Worm (Caenorhabditis elegans) whole organism, L1 larva: ENCODE measurements around the gene C14C11.2.

Experiments
- C16A3.4 ChIP-seq: fragments of 150-350 bp; optimal IDR thresholded peaks from 2 replicates; lab custom pipeline; 2014; ENCODE audit warnings: missing biosample characterization, missing genetic modification characterization
- F16B12.6 ChIP-seq: fragments of 150-350 bp; optimal IDR thresholded peaks from 2 replicates; lab custom pipeline; 2014; ENCODE audit warnings: missing biosample characterization, missing genetic modification characterization
- Y116A8C.19 ChIP-seq: sonication (generic microtip); optimal IDR thresholded peaks from 2 replicates; lab custom pipeline; 2016; ENCODE audit warnings: missing compliant biosample characterization, missing genetic modification characterization, borderline replicate concordance
- aha-1 ChIP-seq: fragments of 150-350 bp; optimal IDR thresholded peaks from 2 replicates; lab custom pipeline; 2014; ENCODE audit warnings: missing biosample characterization, missing genetic modification characterization
- ama-1 ChIP-seq: fragments of 150-350 bp; optimal IDR thresholded peaks from 2 replicates; lab custom pipeline; 2014
- blmp-1 ChIP-seq: fragments of 150-350 bp; optimal IDR thresholded peaks from 2 replicates; lab custom pipeline; 2014; ENCODE audit warnings: missing biosample characterization, missing genetic modification characterization
- ceh-63 ChIP-seq: fragments of 200-800 bp; sonication (Bioruptor generic); optimal IDR thresholded peaks from 2 replicates; lab custom pipeline; 2018; ENCODE audit warnings: mild to moderate bottlenecking, missing genetic modification characterization, missing compliant biosample characterization
- ceh-88 ChIP-seq: fragments of 200-800 bp; sonication (Bioruptor generic); IDR thresholded peaks from 2 replicates; pipeline ENCODE4 v1.3.6; 2022; ENCODE audit warnings: missing genetic modification characterization, missing compliant biosample characterization
- dsc-1 ChIP-seq: sonication (generic microtip); optimal IDR thresholded peaks from 2 replicates; lab custom pipeline; 2016; ENCODE audit warnings: mild to moderate bottlenecking, missing genetic modification characterization, missing compliant biosample characterization
- efl-1 ChIP-seq, 4 experiments: fragments of 150-350 bp; optimal IDR thresholded peaks in 3 of 4; peaks in 1 of 4; 1 replicate in 1 of 4; 2 replicates in 3 of 4; lab custom pipeline; 2014; ENCODE audit warnings: missing biosample characterization in 2 of 4, missing genetic modification characterization in 2 of 4, missing genetic modification reagents in 2 of 4
- elt-3 ChIP-seq, 6 experiments: fragments of 150-350 bp in 1 of 6; sonication (generic microtip); optimal IDR thresholded peaks; 2 replicates each; lab custom pipeline; 2017 to 2018; ENCODE audit warnings: missing biosample characterization in 6 of 6, missing genetic modification characterization in 6 of 6, inconsistent platforms in 1 of 6
- ets-5 ChIP-seq: fragments of 200-800 bp; sonication (Bioruptor generic); IDR thresholded peaks from 2 replicates; pipeline ENCODE4 v1.3.6; 2022; ENCODE audit warnings: missing genetic modification characterization, missing compliant biosample characterization
- grh-1 ChIP-seq: fragments of 200-800 bp; sonication (Bioruptor generic); IDR thresholded peaks from 2 replicates; pipeline ENCODE4 v1.3.6; 2022; ENCODE audit warnings: missing genetic modification reagents, missing genetic modification characterization, missing compliant biosample characterization
- lin-13 ChIP-seq: fragments of 150-350 bp; optimal IDR thresholded peaks from 2 replicates; lab custom pipeline; 2014; ENCODE audit warnings: missing biosample characterization, missing genetic modification reagents, missing genetic modification characterization
- lin-14 ChIP-seq: fragments of 200-800 bp; sonication (Bioruptor generic); optimal IDR thresholded peaks from 2 replicates; lab custom pipeline; 2018; ENCODE audit warnings: mild to moderate bottlenecking, missing genetic modification characterization, moderate library complexity, missing compliant biosample characterization
- lin-39 ChIP-seq: fragments of 150-350 bp; optimal IDR thresholded peaks from 2 replicates; lab custom pipeline; 2014; ENCODE audit warnings: missing biosample characterization, missing genetic modification reagents, missing genetic modification characterization
- lir-3 ChIP-seq: sonication (generic microtip); optimal IDR thresholded peaks from 2 replicates; lab custom pipeline; 2016; ENCODE audit warnings: mild to moderate bottlenecking, missing genetic modification characterization, moderate library complexity, missing compliant biosample characterization; ENCODE audit not compliant: poor library complexity
- lsy-2 ChIP-seq, 2 experiments: fragments of 150-350 bp; optimal IDR thresholded peaks; 2 replicates each; lab custom pipeline; 2014; ENCODE audit warnings: missing biosample characterization in 2 of 2, missing genetic modification characterization in 2 of 2
- mdl-1 ChIP-seq, 2 experiments: fragments of 150-350 bp; optimal IDR thresholded peaks; 2 replicates each; lab custom pipeline; 2014 to 2017; ENCODE audit warnings: missing biosample characterization in 2 of 2, missing genetic modification characterization in 2 of 2, inconsistent platforms in 1 of 2
- nhr-11 ChIP-seq: fragments of 150-350 bp; optimal IDR thresholded peaks from 2 replicates; lab custom pipeline; 2014; ENCODE audit warnings: missing biosample characterization, missing genetic modification characterization
- nhr-19 ChIP-seq: fragments of 200-800 bp; sonication (Bioruptor generic); conservative IDR thresholded peaks from 2 replicates; pipeline ENCODE4 v1.3.6; 2022; ENCODE audit warnings: missing genetic modification characterization, missing compliant biosample characterization
- nhr-20 ChIP-seq: sonication (generic microtip); optimal IDR thresholded peaks from 2 replicates; lab custom pipeline; 2016; ENCODE audit warnings: mild to moderate bottlenecking, missing genetic modification characterization, missing compliant biosample characterization
- nhr-28 ChIP-seq: fragments of 150-350 bp; optimal IDR thresholded peaks from 2 replicates; lab custom pipeline; 2014; ENCODE audit warnings: missing biosample characterization, missing genetic modification characterization
- nhr-47 ChIP-seq: sonication (generic microtip); optimal IDR thresholded peaks from 2 replicates; lab custom pipeline; 2016; ENCODE audit warnings: mild to moderate bottlenecking, missing genetic modification characterization, moderate library complexity, missing compliant biosample characterization
- nhr-71 ChIP-seq: sonication (generic microtip); optimal IDR thresholded peaks from 2 replicates; lab custom pipeline; 2016; ENCODE audit warnings: mild to moderate bottlenecking, missing genetic modification characterization, moderate library complexity, missing compliant biosample characterization
- nhr-77 ChIP-seq: fragments of 150-350 bp; optimal IDR thresholded peaks from 2 replicates; lab custom pipeline; 2014; ENCODE audit warnings: missing biosample characterization, missing genetic modification characterization
- nhr-84 ChIP-seq: sonication (generic microtip); optimal IDR thresholded peaks from 2 replicates; lab custom pipeline; 2017; ENCODE audit warnings: missing biosample characterization, missing genetic modification characterization
- nhr-85 ChIP-seq: sonication (generic microtip); peaks from one replicate; lab custom pipeline; 2016; ENCODE audit warnings: missing genetic modification characterization, inconsistent platforms, missing compliant biosample characterization
- nhr-90 ChIP-seq: sonication (generic microtip); optimal IDR thresholded peaks from 2 replicates; lab custom pipeline; 2016; ENCODE audit warnings: mild to moderate bottlenecking, missing genetic modification characterization, missing compliant biosample characterization; ENCODE audit not compliant: poor library complexity
- pax-3 ChIP-seq: fragments of 200-800 bp; sonication (Bioruptor generic); optimal IDR thresholded peaks from 2 replicates; lab custom pipeline; 2018; ENCODE audit warnings: mild to moderate bottlenecking, missing genetic modification characterization, moderate library complexity, missing compliant biosample characterization
- snu-23 ChIP-seq: sonication (generic microtip); optimal IDR thresholded peaks from 2 replicates; lab custom pipeline; 2016; ENCODE audit warnings: missing genetic modification characterization, missing compliant biosample characterization
- sox-4 ChIP-seq: sonication (generic microtip); optimal IDR thresholded peaks from 2 replicates; lab custom pipeline; 2016; ENCODE audit warnings: missing genetic modification characterization, missing compliant biosample characterization
- sptf-1 ChIP-seq: fragments of 150-350 bp; optimal IDR thresholded peaks from 2 replicates; lab custom pipeline; 2014; ENCODE audit warnings: missing biosample characterization, missing genetic modification characterization
- tbx-2 ChIP-seq: sonication (generic microtip); optimal IDR thresholded peaks from 2 replicates; lab custom pipeline; 2016; ENCODE audit warnings: missing genetic modification characterization, missing compliant biosample characterization
- unc-130 ChIP-seq: fragments of 150-350 bp; optimal IDR thresholded peaks from 2 replicates; lab custom pipeline; 2017; ENCODE audit warnings: missing biosample characterization, missing genetic modification characterization, inconsistent platforms
- unc-98 ChIP-seq: fragments of 200-800 bp; sonication (Bioruptor generic); IDR thresholded peaks from 2 replicates; pipeline ENCODE4 v1.3.6; 2022; ENCODE audit warnings: missing genetic modification characterization, missing compliant biosample characterization
- xbp-1 ChIP-seq: sonication (generic microtip); optimal IDR thresholded peaks from 2 replicates; lab custom pipeline; 2016; ENCODE audit warnings: missing genetic modification characterization, missing compliant biosample characterization
- ztf-11 ChIP-seq, 2 experiments: sonication (generic microtip); optimal IDR thresholded peaks; 2 replicates each; lab custom pipeline; 2016 to 2017; ENCODE audit warnings: missing genetic modification characterization in 2 of 2, missing biosample characterization in 1 of 2, missing compliant biosample characterization in 1 of 2
- ztf-4 ChIP-seq: fragments of 150-350 bp; optimal IDR thresholded peaks from 2 replicates; lab custom pipeline; 2014; ENCODE audit warnings: missing biosample characterization, missing genetic modification characterization

The C14C11.2 gene

ce11 chrV:5697581-5697980, 36.6 kb downstream of the C14C11.2 start (continued):
- TF ChIP-seq unc-130: no peak
- TF ChIP-seq mdl-1 (tag; optimal IDR thresholded peaks at IDR 0.05; lab: Kevin White, UChicago): peak in 1 of 2 experiments; percentile 27
- TF ChIP-seq ceh-63: no peak
- TF ChIP-seq sptf-1 (tag; lab: Kevin White, UChicago): no peak
- no peak for TF ChIP-seq lir-3 (tag; lab: Kevin White, UChicago)
- no peak for TF ChIP-seq unc-98
- peak; percentile 21 for TF ChIP-seq snu-23 (GFP tag; lab: Kevin White, UChicago)
- TF ChIP-seq ama-1 (lab: Kevin White, UChicago): no peak
- no peak for TF ChIP-seq F16B12.6 (tag; lab: Kevin White, UChicago)
- TF ChIP-seq efl-1 (optimal IDR thresholded peaks at IDR 0.05; lab: Kevin White, UChicago): no peak
- TF ChIP-seq efl-1 (GFP tag; optimal IDR thresholded peaks at IDR 0.05 in 1 of 2; lab: Kevin White, UChicago): no peak
- TF ChIP-seq nhr-11 (tag; lab: Kevin White, UChicago): no peak
- no peak for TF ChIP-seq xbp-1 (tag; lab: Kevin White, UChicago)
- TF ChIP-seq nhr-84 (tag; lab: Kevin White, UChicago): no peak
- TF ChIP-seq, all 84 proteins: peak for 10

ce11 chrV:5699835-5700441, 39.0 kb downstream of the C14C11.2 start, which contains the start of gene clec-1:
Gene clec-1, plus strand, starts transcription at chrV:5700154.
- TF ChIP-seq grh-1 (0 out of 2 replicates have a peak, but pooled peaks have one; percentile 4), nhr-85 (tag; lab: Kevin White, UChicago) (peak; percentile 62), lsy-2 (tag; optimal IDR thresholded peaks at IDR 0.05; lab: Kevin White, UChicago) (peak in 1 of 2 experiments; percentile 11), snu-23 (GFP tag; lab: Kevin White, UChicago) (peak; percentile 1), elt-3 (tag; optimal IDR thresholded peaks at IDR 0.05; lab: Kevin White, UChicago) (peak in 1 of 6 experiments; percentile 49), mdl-1 (tag; optimal IDR thresholded peaks at IDR 0.05; lab: Kevin White, UChicago) (peak in 1 of 2 experiments; percentile 14), ama-1 (lab: Kevin White, UChicago) (peak; percentile 75), tbx-2 (no peak), lin-14 (GFP tag; lab: Kevin White, UChicago) (peak; percentile 30), blmp-1 (tag; lab: Kevin White, UChicago) (peak; percentile 74), sox-4 (tag; lab: Kevin White, UChicago) (no peak), ceh-88 (no peak)

- TF ChIP-seq lsy-2 (tag; optimal IDR thresholded peaks at IDR 0.05; lab: Kevin White, UChicago) (peak; percentile 13 to 36), blmp-1 (tag; lab: Kevin White, UChicago) (peak; percentile 84), ama-1 (lab: Kevin White, UChicago) (peak; percentile 77), elt-3 (tag; optimal IDR thresholded peaks at IDR 0.05; lab: Kevin White, UChicago) (peak in 3 of 6 experiments; percentile 39 to 84 (median 62)), nhr-19 (GFP tag; lab: Robert Waterston, UW) (peak; percentile 11), nhr-28 (tag; lab: Kevin White, UChicago) (no peak), lin-39 (no peak), unc-130 (no peak), nhr-90 (tag; lab: Kevin White, UChicago) (peak; percentile 36), nhr-47 (peak; percentile 38), xbp-1 (tag; lab: Kevin White, UChicago) (no peak), dsc-1 (tag; lab: Kevin White, UChicago) (no peak), nhr-85 (tag; lab: Kevin White, UChicago) (no peak), nhr-20 (tag; lab: Kevin White, UChicago) (peak; percentile 47), ceh-63 (no peak), Y116A8C.19 (tag; lab: Kevin White, UChicago) (no peak), ztf-4 (peak; percentile 8), ets-5 (GFP tag; lab: Robert Waterston, UW) (no peak), lin-14 (GFP tag; lab: Kevin White, UChicago) (peak; percentile 61), aha-1 (tag; lab: Kevin White, UChicago) (no peak), nhr-77 (no peak), nhr-71 (tag; lab: Kevin White, UChicago) (peak; percentile 28), ztf-11 (tag; optimal IDR thresholded peaks at IDR 0.05; lab: Kevin White, UChicago) (no peak), nhr-11 (tag; lab: Kevin White, UChicago) (no peak), efl-1 (optimal IDR thresholded peaks at IDR 0.05; lab: Kevin White, UChicago) (no peak), efl-1 (GFP tag; optimal IDR thresholded peaks at IDR 0.05 in 1 of 2; lab: Kevin White, UChicago) (peak in 1 of 2 experiments; percentile 69), pax-3 (tag; lab: Kevin White, UChicago) (no peak), C16A3.4 (tag; lab: Kevin White, UChicago) (no peak), lin-13 (GFP tag; lab: Kevin White, UChicago) (no peak)
- TF ChIP-seq, all 84 proteins: peak for 12
Observed at ce11 chrV:5701106-5701505, 40.1 kb downstream of the C14C11.2 start.
